Fruit fly (Drosophila melanogaster) whole organism, prepupa: Measurements from ENCODE around the gene Adat1.
A peak's percentile ranks its signal among the peaks of the same experiment; 100 is the strongest.

Experiments used
- Blimp-1 ChIP-seq: fragments of 200-800 bp; sonication (Bioruptor generic); optimal IDR thresholded peaks from 3 replicates; lab custom pipeline; 2017; ENCODE audit warnings: missing biosample characterization, missing genetic modification characterization, mild to moderate bottlenecking, moderate library complexity, missing genetic modification reagents
- CG10669 ChIP-seq: fragments of 200-800 bp; sonication (Bioruptor generic); optimal IDR thresholded peaks from 3 replicates; lab custom pipeline; 2018; ENCODE audit warnings: missing biosample characterization, mild to moderate bottlenecking, missing genetic modification characterization, moderate library complexity
- CG11902 ChIP-seq: fragments of 200-800 bp; sonication (Bioruptor generic); optimal IDR thresholded peaks from 3 replicates; lab custom pipeline; 2016; ENCODE audit warnings: missing biosample characterization, missing genetic modification characterization
- CG16779 ChIP-seq: fragments of 200-800 bp; sonication (Bioruptor generic); optimal IDR thresholded peaks from 3 replicates; lab custom pipeline; 2017; ENCODE audit warnings: missing biosample characterization, mild to moderate bottlenecking, missing genetic modification characterization
- CG3032 ChIP-seq: fragments of 200-800 bp; optimal IDR thresholded peaks from 2 replicates; lab custom pipeline; 2019; ENCODE audit warnings: missing biosample characterization, mild to moderate bottlenecking, missing genetic modification characterization, moderate library complexity
- CG32006 ChIP-seq: fragments of 200-800 bp; sonication (Bioruptor generic); optimal IDR thresholded peaks from 3 replicates; lab custom pipeline; 2017; ENCODE audit warnings: missing biosample characterization, mild to moderate bottlenecking, missing genetic modification characterization
- CG4318 ChIP-seq: fragments of 200-800 bp; sonication (Bioruptor generic); optimal IDR thresholded peaks from 3 replicates; lab custom pipeline; 2017; ENCODE audit warnings: missing biosample characterization, mild to moderate bottlenecking, missing genetic modification characterization
- CG6163 ChIP-seq: fragments of 200-800 bp; sonication (Bioruptor generic); IDR thresholded peaks from 3 replicates; pipeline ENCODE4 v1.3.6; 2022; ENCODE audit warnings: missing biosample characterization, missing genetic modification characterization
- CG6276 ChIP-seq: fragments of 200-800 bp; sonication (Bioruptor generic); optimal IDR thresholded peaks from 2 replicates; lab custom pipeline; 2017; ENCODE audit warnings: missing biosample characterization, mild to moderate bottlenecking, missing genetic modification characterization
- CG6808 ChIP-seq: fragments of 200-800 bp; sonication (Bioruptor generic); optimal IDR thresholded peaks from 3 replicates; lab custom pipeline; 2017; ENCODE audit warnings: missing biosample characterization, missing genetic modification characterization, mild to moderate bottlenecking, moderate library complexity, missing genetic modification reagents
- CG7368 ChIP-seq: fragments of 200-800 bp; sonication (Bioruptor generic); optimal IDR thresholded peaks from 3 replicates; lab custom pipeline; 2016; ENCODE audit warnings: missing biosample characterization, missing genetic modification characterization
- CG8632 ChIP-seq: fragments of 200-800 bp; sonication (Bioruptor generic); optimal IDR thresholded peaks from 3 replicates; lab custom pipeline; 2016; ENCODE audit warnings: missing biosample characterization, missing genetic modification characterization
- CG9139 ChIP-seq: fragments of 200-800 bp; sonication (Bioruptor generic); optimal IDR thresholded peaks from 3 replicates; lab custom pipeline; 2017; ENCODE audit warnings: missing biosample characterization, mild to moderate bottlenecking, missing genetic modification characterization
- Eip78C ChIP-seq: fragments of 200-800 bp; sonication (Bioruptor generic); peaks from one replicate; lab custom pipeline; 2016; ENCODE audit warnings: missing biosample characterization, missing genetic modification characterization
- Ets21C ChIP-seq: fragments of 200-800 bp; sonication (Bioruptor generic); optimal IDR thresholded peaks from 3 replicates; lab custom pipeline; 2016; ENCODE audit warnings: missing biosample characterization, missing genetic modification characterization
- Ets96B ChIP-seq: fragments of 200-800 bp; optimal IDR thresholded peaks from 2 replicates; lab custom pipeline; 2019; ENCODE audit warnings: missing biosample characterization, mild to moderate bottlenecking, missing genetic modification characterization, moderate library complexity
- Gug ChIP-seq: fragments of 200-800 bp; sonication (Bioruptor generic); IDR thresholded peaks from 2 replicates; pipeline ENCODE4 v1.3.6; 2022; ENCODE audit warnings: missing biosample characterization, missing genetic modification characterization
- Met ChIP-seq: fragments of 200-800 bp; sonication (Bioruptor generic); optimal IDR thresholded peaks from 3 replicates; lab custom pipeline; 2016; ENCODE audit warnings: missing biosample characterization, missing genetic modification characterization
- OdsH ChIP-seq: fragments of 200-800 bp; sonication (Bioruptor generic); optimal IDR thresholded peaks from 3 replicates; lab custom pipeline; 2016; ENCODE audit warnings: missing biosample characterization, missing genetic modification characterization
- Smox ChIP-seq: fragments of 200-800 bp; sonication (Bioruptor generic); optimal IDR thresholded peaks from 3 replicates; lab custom pipeline; 2016; ENCODE audit warnings: missing biosample characterization, missing genetic modification characterization
- Sox102F ChIP-seq: fragments of 200-800 bp; sonication (Bioruptor generic); optimal IDR thresholded peaks from 2 replicates; lab custom pipeline; 2016; ENCODE audit warnings: missing biosample characterization, mild to moderate bottlenecking, missing genetic modification characterization
- Sox15 ChIP-seq: fragments of 200-800 bp; sonication (Bioruptor generic); optimal IDR thresholded peaks from 3 replicates; lab custom pipeline; 2016; ENCODE audit warnings: missing biosample characterization, missing genetic modification characterization
- achi ChIP-seq: fragments of 200-800 bp; sonication (Bioruptor generic); optimal IDR thresholded peaks from 3 replicates; lab custom pipeline; 2016; ENCODE audit warnings: missing biosample characterization, missing genetic modification characterization
- acj6 ChIP-seq: fragments of 200-800 bp; sonication (Bioruptor generic); optimal IDR thresholded peaks from 3 replicates; lab custom pipeline; 2016; ENCODE audit warnings: missing biosample characterization, missing genetic modification characterization
- cyc ChIP-seq: fragments of 200-800 bp; sonication (Bioruptor generic); optimal IDR thresholded peaks from 3 replicates; lab custom pipeline; 2016; ENCODE audit warnings: missing biosample characterization, missing genetic modification characterization
- dac ChIP-seq: fragments of 200-800 bp; sonication (Bioruptor generic); optimal IDR thresholded peaks from 2 replicates; lab custom pipeline; 2017; ENCODE audit warnings: missing biosample characterization, mild to moderate bottlenecking, missing genetic modification characterization
- esn ChIP-seq: fragments of 200-800 bp; sonication (Bioruptor generic); optimal IDR thresholded peaks from 2 replicates; lab custom pipeline; 2016; ENCODE audit warnings: missing biosample characterization, mild to moderate bottlenecking, missing genetic modification characterization, moderate library complexity
- fkh ChIP-seq: fragments of 200-800 bp; sonication (Bioruptor generic); optimal IDR thresholded peaks from 3 replicates; lab custom pipeline; 2017; ENCODE audit warnings: missing biosample characterization, mild to moderate bottlenecking, missing genetic modification characterization, moderate library complexity
- net ChIP-seq: fragments of 200-800 bp; sonication (Bioruptor generic); optimal IDR thresholded peaks from 3 replicates; lab custom pipeline; 2016; ENCODE audit warnings: missing biosample characterization, missing genetic modification characterization
- salr ChIP-seq, 2 experiments: fragments of 200-800 bp; sonication (Bioruptor generic); optimal IDR thresholded peaks; 3 replicates each; lab custom pipeline; 2016 to 2018; ENCODE audit warnings: missing biosample characterization in 2 of 2, missing genetic modification characterization in 2 of 2, mild to moderate bottlenecking in 1 of 2
- spab ChIP-seq: fragments of 200-800 bp; sonication (Bioruptor generic); optimal IDR thresholded peaks from 2 replicates; lab custom pipeline; 2017; ENCODE audit warnings: missing biosample characterization, mild to moderate bottlenecking, missing genetic modification characterization, missing genetic modification reagents
- ss ChIP-seq, 2 experiments: fragments of 200-800 bp; sonication (Bioruptor generic); optimal IDR thresholded peaks; 2 replicates in 1 of 2; 3 replicates in 1 of 2; lab custom pipeline; 2017 to 2018; ENCODE audit warnings: mild to moderate bottlenecking in 2 of 2, missing biosample characterization in 2 of 2, missing genetic modification characterization in 2 of 2, moderate library complexity in 1 of 2
- vri ChIP-seq: fragments of 200-800 bp; sonication (Bioruptor generic); optimal IDR thresholded peaks from 3 replicates; lab custom pipeline; 2016; ENCODE audit warnings: missing biosample characterization, mild to moderate bottlenecking, missing genetic modification characterization

Gene Adat1

dm6 chr2L:13811323-13811722 lies at the start of gene Adat1, which contains the start of gene CG16865:
Gene Adat1 (minus strand): TSS chr2L:13811474.
Gene CG16865 (plus strand): TSS chr2L:13811522.
- TF ChIP-seq achi (GFP tag; lab: Kevin White, UChicago): no peak
- peak; percentile 100 for TF ChIP-seq fkh (GFP tag; lab: Kevin White, UChicago)

dm6 chr2L:13851098-13851497 lies 39.8 kb upstream of the Adat1 start:
- no peak for TF ChIP-seq Met
- TF ChIP-seq CG11902: no peak
- no peak for TF ChIP-seq CG3032 (tag; lab: Kevin White, UChicago)
- no peak for TF ChIP-seq Ets96B (tag; lab: Kevin White, UChicago)
- TF ChIP-seq Blimp-1 (GFP tag; lab: Kevin White, UChicago): no peak
- TF ChIP-seq Gug (GFP tag; lab: Robert Waterston, UW): no peak
- TF ChIP-seq CG16779 (tag; lab: Kevin White, UChicago): no peak
- no peak for TF ChIP-seq CG6276 (GFP tag; lab: Kevin White, UChicago)
- TF ChIP-seq ss (GFP tag; optimal IDR thresholded peaks at IDR 0.05; lab: Kevin White, UChicago): no peak
- TF ChIP-seq CG4318 (GFP tag; lab: Kevin White, UChicago): no peak
- no peak for TF ChIP-seq Smox (GFP tag; lab: Kevin White, UChicago)
- no peak for TF ChIP-seq net (GFP tag; lab: Kevin White, UChicago)
- TF ChIP-seq esn (GFP tag; lab: Kevin White, UChicago): no peak
- TF ChIP-seq CG32006 (GFP tag; lab: Kevin White, UChicago): no peak
- no peak for TF ChIP-seq Eip78C (GFP tag; lab: Kevin White, UChicago)

- TF ChIP-seq spab (GFP tag; lab: Kevin White, UChicago): no peak
- no peak for TF ChIP-seq CG10669 (GFP tag; lab: Kevin White, UChicago)
- TF ChIP-seq achi (GFP tag; lab: Kevin White, UChicago): no peak
- no peak for TF ChIP-seq acj6 (GFP tag; lab: Kevin White, UChicago)
- TF ChIP-seq CG9139: no peak
- TF ChIP-seq Ets21C (GFP tag; lab: Kevin White, UChicago): no peak
- no peak for TF ChIP-seq salr (GFP tag; optimal IDR thresholded peaks at IDR 0.05; lab: Kevin White, UChicago)
Measured at dm6 chr2L:13849125-13849524, 37.9 kb upstream of the Adat1 start, which contains the start of gene CG7968. Gene CG7968 (plus strand): TSS chr2L:13849400.

- TF ChIP-seq CG4318 (GFP tag; lab: Kevin White, UChicago): no peak
- no peak for TF ChIP-seq Ets96B (tag; lab: Kevin White, UChicago)
- TF ChIP-seq CG3032 (tag; lab: Kevin White, UChicago): no peak
- TF ChIP-seq Sox102F (GFP tag; lab: Kevin White, UChicago): no peak
- TF ChIP-seq OdsH (GFP tag; lab: Kevin White, UChicago): no peak
- no peak for TF ChIP-seq CG6808
- no peak for TF ChIP-seq CG8632
- TF ChIP-seq CG7368 (GFP tag; lab: Kevin White, UChicago): no peak
- TF ChIP-seq cyc (GFP tag; lab: Kevin White, UChicago): no peak
- no peak for TF ChIP-seq vri (GFP tag; lab: Kevin White, UChicago)
- TF ChIP-seq Sox15 (GFP tag; lab: Kevin White, UChicago): no peak
- TF ChIP-seq dac (GFP tag; lab: Kevin White, UChicago): no peak
- no peak for TF ChIP-seq fkh (GFP tag; lab: Kevin White, UChicago)
Measured at dm6 chr2L:13847625-13848024, 36.4 kb upstream of the Adat1 start, which contains the start of gene CG7953. Gene CG7953 (plus strand): TSS chr2L:13847925.

dm6 chr2L:13846239-13846802 lies 35.0 kb upstream of the Adat1 start, which contains the start of gene CG7916:
Gene CG7916 (plus strand): TSS chr2L:13846752.
- TF ChIP-seq Smox (GFP tag; lab: Kevin White, UChicago): no peak
- peak; percentile 33 for TF ChIP-seq vri (GFP tag; lab: Kevin White, UChicago)
- no peak for TF ChIP-seq CG6163 (GFP tag; lab: Robert Waterston, UW)
- TF ChIP-seq, all 60 proteins: peak for 1
